Fruit fly (Drosophila melanogaster) whole organism, embryonic: ENCODE results near the gene vib.

Experiments used
- Atf6 ChIP-seq: fragments of 200-800 bp; sonication (Bioruptor generic); IDR thresholded peaks from 2 replicates; pipeline ENCODE4 v1.3.6; 2022; ENCODE audit warnings: missing biosample characterization, missing genetic modification characterization
- Awh ChIP-seq: fragments of 200-800 bp; sonication (Bioruptor generic); IDR thresholded peaks from 2 replicates; pipeline ENCODE4, ENCODE4 v1.3.6; 2022; ENCODE audit warnings: missing biosample characterization, missing genetic modification characterization
- Bteb2 ChIP-seq: fragments of 200-800 bp; sonication (Bioruptor generic); optimal IDR thresholded peaks from 2 replicates; lab custom pipeline; 2016; ENCODE audit warnings: missing biosample characterization, missing genetic modification characterization
- C15 ChIP-seq: fragments of 200-800 bp; sonication (Bioruptor generic); IDR thresholded peaks from 3 replicates; pipeline ENCODE4 v1.3.6; 2022; ENCODE audit warnings: missing biosample characterization, missing genetic modification characterization
- CG10431 ChIP-seq: fragments of 200-800 bp; sonication (Bioruptor generic); optimal IDR thresholded peaks from 3 replicates; lab custom pipeline; 2018; ENCODE audit warnings: missing biosample characterization, mild to moderate bottlenecking, missing genetic modification characterization
- CG12155 ChIP-seq: fragments of 200-800 bp; sonication (Bioruptor generic); optimal IDR thresholded peaks from 3 replicates; lab custom pipeline; 2016; ENCODE audit warnings: missing biosample characterization, missing genetic modification characterization
- CG12391 ChIP-seq: fragments of 200-800 bp; sonication (Bioruptor generic); optimal IDR thresholded peaks from 3 replicates; lab custom pipeline; 2018; ENCODE audit warnings: missing biosample characterization, mild to moderate bottlenecking, missing genetic modification characterization, moderate library complexity
- CG13424 ChIP-seq: fragments of 200-800 bp; sonication (Bioruptor generic); optimal IDR thresholded peaks from 2 replicates; lab custom pipeline; 2019; ENCODE audit warnings: missing biosample characterization, mild to moderate bottlenecking, missing genetic modification characterization, moderate library complexity
- CG14441 ChIP-seq: fragments of 200-800 bp; sonication (Bioruptor generic); IDR thresholded peaks from 2 replicates; pipeline ENCODE4 v1.3.6; 2022; ENCODE audit warnings: missing biosample characterization, missing genetic modification characterization
- CG16813 ChIP-seq: fragments of 200-800 bp; sonication (Bioruptor generic); IDR thresholded peaks from 3 replicates; pipeline ENCODE4 v1.3.6; 2022; ENCODE audit warnings: missing biosample characterization, missing genetic modification characterization; ENCODE audit not compliant: partially characterized antibody
- CG16815 ChIP-seq: fragments of 200-800 bp; sonication (Bioruptor generic); optimal IDR thresholded peaks from 3 replicates; lab custom pipeline; 2017; ENCODE audit warnings: missing biosample characterization, mild to moderate bottlenecking, missing genetic modification characterization
- CG17359 ChIP-seq: fragments of 200-800 bp; sonication (Bioruptor generic); optimal IDR thresholded peaks from 3 replicates; lab custom pipeline; 2018; ENCODE audit warnings: missing biosample characterization, mild to moderate bottlenecking, missing genetic modification characterization, moderate library complexity
- CG17361 ChIP-seq: fragments of 200-800 bp; sonication (Bioruptor generic); IDR thresholded peaks from 3 replicates; pipeline ENCODE4 v1.3.6; 2022; ENCODE audit warnings: missing biosample characterization, missing genetic modification characterization
- CG17385 ChIP-seq: fragments of 200-800 bp; sonication (Bioruptor generic); optimal IDR thresholded peaks from 3 replicates; lab custom pipeline; 2018; ENCODE audit warnings: missing biosample characterization, mild to moderate bottlenecking, missing genetic modification characterization
- CG18599 ChIP-seq: fragments of 200-800 bp; sonication (Bioruptor generic); optimal IDR thresholded peaks from 3 replicates; lab custom pipeline; 2017; ENCODE audit warnings: missing biosample characterization, missing genetic modification characterization, mild to moderate bottlenecking, moderate library complexity, missing genetic modification reagents
- CG32532 ChIP-seq: fragments of 200-800 bp; sonication (Bioruptor generic); IDR thresholded peaks from 2 replicates; pipeline ENCODE4 v1.3.6; 2022; ENCODE audit warnings: missing biosample characterization, missing genetic modification characterization
- CG3407 ChIP-seq: fragments of 200-800 bp; sonication (Bioruptor generic); optimal IDR thresholded peaks from 2 replicates; lab custom pipeline; 2018; ENCODE audit warnings: missing biosample characterization, mild to moderate bottlenecking, missing genetic modification characterization
- CG3726 ChIP-seq: fragments of 200-800 bp; sonication (Bioruptor generic); IDR thresholded peaks from 3 replicates; pipeline ENCODE4, ENCODE4 v1.3.6; 2022; ENCODE audit warnings: missing biosample characterization, missing genetic modification characterization
- CG42726 ChIP-seq: fragments of 200-800 bp; sonication (Bioruptor generic); IDR thresholded peaks from 2 replicates; pipeline ENCODE4 v1.3.6; 2022; ENCODE audit warnings: missing biosample characterization, missing genetic modification characterization; ENCODE audit not compliant: partially characterized antibody
- CG4328 ChIP-seq: fragments of 200-800 bp; sonication (Bioruptor generic); optimal IDR thresholded peaks from 3 replicates; lab custom pipeline; 2017; ENCODE audit warnings: missing biosample characterization, missing genetic modification reagents, missing genetic modification characterization
- CG43689 ChIP-seq: fragments of 200-800 bp; sonication (Bioruptor generic); IDR thresholded peaks from 2 replicates; pipeline ENCODE4 v1.3.6; 2022; ENCODE audit warnings: missing biosample characterization, missing genetic modification characterization
- CG4424 ChIP-seq: fragments of 200-800 bp; sonication (Bioruptor generic); optimal IDR thresholded peaks from 3 replicates; lab custom pipeline; 2016; ENCODE audit warnings: missing biosample characterization, missing genetic modification characterization
- CG7839 ChIP-seq: fragments of 200-800 bp; sonication (Bioruptor generic); optimal IDR thresholded peaks from 3 replicates; lab custom pipeline; 2018; ENCODE audit warnings: missing biosample characterization, mild to moderate bottlenecking, missing genetic modification characterization, moderate library complexity
- CG8944 ChIP-seq: fragments of 200-800 bp; sonication (Bioruptor generic); optimal IDR thresholded peaks from 3 replicates; lab custom pipeline; 2016; ENCODE audit warnings: missing biosample characterization, missing genetic modification characterization
- CG9215 ChIP-seq: fragments of 200-800 bp; sonication (Bioruptor generic); IDR thresholded peaks from 2 replicates; pipeline ENCODE4 v1.3.6; 2022; ENCODE audit warnings: missing biosample characterization, missing genetic modification characterization
- CTCF ChIP-seq: fragments of 200-800 bp; sonication (Bioruptor generic); optimal IDR thresholded peaks from 2 replicates; lab custom pipeline; 2017; ENCODE audit warnings: missing biosample characterization, mild to moderate bottlenecking, missing genetic modification characterization, moderate library complexity
- CkIIα-i1 ChIP-seq: fragments of 200-800 bp; sonication (Bioruptor generic); IDR thresholded peaks from 2 replicates; pipeline ENCODE4 v1.3.6; 2022; ENCODE audit warnings: missing biosample characterization, missing genetic modification characterization
- CrebB ChIP-seq: fragments of 200-800 bp; sonication (Bioruptor generic); optimal IDR thresholded peaks from 3 replicates; lab custom pipeline; 2018; ENCODE audit warnings: missing biosample characterization, mild to moderate bottlenecking, missing genetic modification characterization
- Ets65A ChIP-seq: fragments of 200-800 bp; sonication (Bioruptor generic); peaks from one replicate; lab custom pipeline; 2016; ENCODE audit warnings: missing biosample characterization, missing genetic modification characterization
- Fer3 ChIP-seq: fragments of 200-800 bp; sonication (Bioruptor generic); optimal IDR thresholded peaks from 2 replicates; lab custom pipeline; 2018; ENCODE audit warnings: missing biosample characterization, mild to moderate bottlenecking, missing genetic modification characterization, moderate library complexity
- Hr51 ChIP-seq, 2 experiments: fragments of 200-800 bp; sonication (Bioruptor generic); optimal IDR thresholded peaks; 2 replicates in 1 of 2; 3 replicates in 1 of 2; lab custom pipeline; 2016 to 2018; ENCODE audit warnings: missing biosample characterization in 2 of 2, missing genetic modification characterization in 2 of 2, mild to moderate bottlenecking in 1 of 2, moderate library complexity in 1 of 2
- Mad ChIP-seq: fragments of 200-800 bp; sonication (Bioruptor generic); optimal IDR thresholded peaks from 2 replicates; lab custom pipeline; 2016; ENCODE audit warnings: missing biosample characterization, missing genetic modification characterization
- Neu2 ChIP-seq: fragments of 200-800 bp; sonication (Bioruptor generic); optimal IDR thresholded peaks from 3 replicates; lab custom pipeline; 2016; ENCODE audit warnings: missing biosample characterization, missing genetic modification characterization, borderline replicate concordance
- Nf-YB ChIP-seq: fragments of 200-800 bp; sonication (Bioruptor generic); optimal IDR thresholded peaks from 3 replicates; lab custom pipeline; 2019; ENCODE audit warnings: missing biosample characterization, mild to moderate bottlenecking, missing genetic modification characterization, moderate library complexity
- Nf-YC ChIP-seq: fragments of 200-800 bp; optimal IDR thresholded peaks from 3 replicates; lab custom pipeline; 2019; ENCODE audit warnings: missing biosample characterization, mild to moderate bottlenecking, missing genetic modification characterization, moderate library complexity
- Oaz ChIP-seq: fragments of 200-800 bp; sonication (Bioruptor generic); IDR thresholded peaks from 2 replicates; pipeline ENCODE4 v1.3.6; 2022; ENCODE audit warnings: missing biosample characterization, missing genetic modification characterization
- Sox102F ChIP-seq: fragments of 200-800 bp; sonication (Bioruptor generic); optimal IDR thresholded peaks from 2 replicates; lab custom pipeline; 2018; ENCODE audit warnings: missing biosample characterization, mild to moderate bottlenecking, missing genetic modification characterization, moderate library complexity
- bowl ChIP-seq: fragments of 200-800 bp; sonication (Bioruptor generic); IDR thresholded peaks from 2 replicates; pipeline ENCODE4 v1.3.6; 2022; ENCODE audit warnings: missing biosample characterization, missing genetic modification characterization
- cato ChIP-seq: fragments of 200-800 bp; sonication (Bioruptor generic); optimal IDR thresholded peaks from 2 replicates; lab custom pipeline; 2016; ENCODE audit warnings: missing biosample characterization, missing genetic modification characterization, borderline replicate concordance
- cg ChIP-seq: fragments of 200-800 bp; sonication (Bioruptor generic); optimal IDR thresholded peaks from 3 replicates; lab custom pipeline; 2019; ENCODE audit warnings: missing biosample characterization, mild to moderate bottlenecking, missing genetic modification characterization, moderate library complexity
- fd102C ChIP-seq: fragments of 200-800 bp; sonication (Bioruptor generic); optimal IDR thresholded peaks from 2 replicates; lab custom pipeline; 2018; ENCODE audit warnings: missing biosample characterization, mild to moderate bottlenecking, missing genetic modification characterization, moderate library complexity
- fd3F ChIP-seq: fragments of 200-800 bp; sonication (Bioruptor generic); optimal IDR thresholded peaks from 2 replicates; lab custom pipeline; 2018; ENCODE audit warnings: missing biosample characterization, mild to moderate bottlenecking, missing genetic modification characterization, moderate library complexity
- gcm ChIP-seq: fragments of 200-800 bp; sonication (Bioruptor generic); optimal IDR thresholded peaks from 2 replicates; lab custom pipeline; 2019; ENCODE audit warnings: missing biosample characterization, mild to moderate bottlenecking, missing genetic modification characterization, moderate library complexity
- grau ChIP-seq: fragments of 200-800 bp; optimal IDR thresholded peaks from 3 replicates; lab custom pipeline; 2019; ENCODE audit warnings: missing biosample characterization, mild to moderate bottlenecking, missing genetic modification characterization, moderate library complexity
- insv ChIP-seq, 2 experiments: fragments of 200-800 bp; sonication (Bioruptor generic); optimal IDR thresholded peaks; 3 replicates each; lab custom pipeline; 2016 to 2018; ENCODE audit warnings: missing biosample characterization in 2 of 2, missing genetic modification characterization in 2 of 2
- nom ChIP-seq: fragments of 200-800 bp; sonication (Bioruptor generic); optimal IDR thresholded peaks from 2 replicates; lab custom pipeline; 2017; ENCODE audit warnings: missing biosample characterization, missing genetic modification characterization, mild to moderate bottlenecking, moderate library complexity, missing genetic modification reagents
- onecut ChIP-seq: fragments of 200-800 bp; sonication (Bioruptor generic); IDR thresholded peaks from 2 replicates; pipeline ENCODE4 v1.3.6; 2022; ENCODE audit warnings: missing biosample characterization, missing genetic modification characterization
- pita ChIP-seq: fragments of 200-800 bp; sonication (Bioruptor generic); optimal IDR thresholded peaks from 2 replicates; lab custom pipeline; 2017; ENCODE audit warnings: missing biosample characterization, mild to moderate bottlenecking, missing genetic modification characterization
- shn ChIP-seq: fragments of 200-800 bp; sonication (Bioruptor generic); optimal IDR thresholded peaks from 3 replicates; lab custom pipeline; 2016; ENCODE audit warnings: missing biosample characterization, missing genetic modification characterization
- vnd ChIP-seq: fragments of 200-800 bp; sonication (Bioruptor generic); IDR thresholded peaks from 3 replicates; pipeline ENCODE4 v1.3.6; 2022; ENCODE audit warnings: missing biosample characterization, missing genetic modification characterization; ENCODE audit not compliant: partially characterized antibody

Gene vib

dm6 chr3R:19211778-19212177 is 14.7 kb downstream of the vib start, which contains the start of gene cry (continued):
- TF ChIP-seq CG17359 (peak; percentile 63), cg (GFP tag; lab: Kevin White, UChicago) (peak; percentile 11), gcm (peak; percentile 46), Hr51 (GFP tag; optimal IDR thresholded peaks at IDR 0.05; lab: Kevin White, UChicago) (peak in 1 of 2 experiments; percentile 68), CG10431 (GFP tag; lab: Kevin White, UChicago) (peak; percentile 4), pita (GFP tag; lab: Kevin White, UChicago) (no peak), CG14441 (GFP tag; lab: Robert Waterston, UW) (no peak), CG4424 (GFP tag; lab: Kevin White, UChicago) (peak; percentile 75), CG12155 (GFP tag; lab: Kevin White, UChicago) (peak; percentile 5), CG4328 (GFP tag; lab: Kevin White, UChicago) (no peak), CG9215 (GFP tag; lab: Robert Waterston, UW) (0 out of 2 replicates have a peak, but pooled peaks have one; percentile 14), CTCF (GFP tag; lab: Kevin White, UChicago) (no peak), Bteb2 (no peak), CG16813 (GFP tag; lab: Robert Waterston, UW) (no peak), fd102C (GFP tag; lab: Kevin White, UChicago) (no peak), CG8944 (GFP tag; lab: Kevin White, UChicago) (no peak), Awh (GFP tag; lab: Robert Waterston, UW) (0 out of 2 replicates have a peak, but pooled peaks have one; percentile 6), shn (GFP tag; lab: Kevin White, UChicago) (no peak), CkIIα-i1 (GFP tag; lab: Robert Waterston, UW) (no peak), CrebB (no peak), CG16815 (GFP tag; lab: Kevin White, UChicago) (peak; percentile 37), CG43689 (GFP tag; lab: Robert Waterston, UW) (no peak), Atf6 (GFP tag; lab: Robert Waterston, UW) (no peak), cato (GFP tag; lab: Kevin White, UChicago) (no peak), CG42726 (GFP tag; lab: Robert Waterston, UW) (no peak), Neu2 (GFP tag; lab: Kevin White, UChicago) (no peak), bowl (no peak), CG7839 (peak; percentile 80)

dm6 chr3R:19190020-19190419 is 36.4 kb downstream of the vib start:
- TF ChIP-seq Oaz (no peak), Ets65A (GFP tag; lab: Kevin White, UChicago) (peak; percentile 79), CG17361 (GFP tag; lab: Robert Waterston, UW) (0 out of 3 replicates have a peak, but pooled peaks have one; percentile 26)

dm6 chr3R:19187717-19188149 is 38.7 kb downstream of the vib start:
- no peak for TF ChIP-seq insv (GFP tag; optimal IDR thresholded peaks at IDR 0.05; lab: Kevin White, UChicago)
- TF ChIP-seq grau (tag; lab: Kevin White, UChicago), result peak; percentile 48
- TF ChIP-seq C15 (GFP tag; lab: Robert Waterston, UW), result no peak
- peak; percentile 63 for TF ChIP-seq CG13424 (tag; lab: Kevin White, UChicago)
- peak; percentile 16 for TF ChIP-seq Fer3 (tag; lab: Kevin White, UChicago)
- TF ChIP-seq Mad (GFP tag; lab: Kevin White, UChicago), result no peak
- TF ChIP-seq Nf-YC (tag; lab: Kevin White, UChicago), result peak; percentile 55
- TF ChIP-seq vnd (GFP tag; lab: Robert Waterston, UW), result no peak
- peak; percentile 19 for TF ChIP-seq CG12391 (tag; lab: Kevin White, UChicago)
- TF ChIP-seq CG3726 (GFP tag; lab: Robert Waterston, UW), result no peak
- peak; percentile 35 for TF ChIP-seq nom (GFP tag; lab: Kevin White, UChicago)
- peak; percentile 22 for TF ChIP-seq fd3F (GFP tag; lab: Kevin White, UChicago)
- no peak for TF ChIP-seq CG3407 (GFP tag; lab: Kevin White, UChicago)
- TF ChIP-seq CG17385, result peak; percentile 13
- TF ChIP-seq Sox102F, result peak; percentile 18
- TF ChIP-seq Nf-YB (GFP tag; lab: Kevin White, UChicago), result no peak
- TF ChIP-seq onecut (GFP tag; lab: Robert Waterston, UW), result no peak
- TF ChIP-seq CG18599 (GFP tag; lab: Kevin White, UChicago), result peak; percentile 4
- no peak for TF ChIP-seq CG32532
